Worm (Caenorhabditis elegans) whole organism, L2 larva: ENCODE measurements around the gene C52B9.8.
"Not testable (repeated sequence)": the region's sequence is repeated elsewhere in the genome, so short reads cannot be mapped to it uniquely, and the experiment has no call there.

Experiments
- C34F6.9 ChIP-seq: fragments of 150-350 bp; optimal IDR thresholded peaks from 2 replicates; lab custom pipeline; 2014; ENCODE audit warnings: missing biosample characterization, missing genetic modification characterization
- F13H6.1 ChIP-seq: sonication (generic microtip); optimal IDR thresholded peaks from 2 replicates; lab custom pipeline; 2016; ENCODE audit warnings: missing genetic modification characterization, missing compliant biosample characterization
- R02D3.7 ChIP-seq: fragments of 150-350 bp; optimal IDR thresholded peaks from 2 replicates; lab custom pipeline; 2014; ENCODE audit warnings: missing biosample characterization, missing genetic modification characterization
- Y55F3AM.14 ChIP-seq: fragments of 200-800 bp; sonication (Bioruptor generic); optimal IDR thresholded peaks from 2 replicates; lab custom pipeline; 2018; ENCODE audit warnings: mild to moderate bottlenecking, missing genetic modification characterization, missing compliant biosample characterization
- ZK546.5 ChIP-seq: sonication (generic microtip); optimal IDR thresholded peaks from 2 replicates; lab custom pipeline; 2017; ENCODE audit warnings: missing biosample characterization, missing genetic modification characterization
- ama-1 ChIP-seq: fragments of 150-350 bp; optimal IDR thresholded peaks from 2 replicates; lab custom pipeline; 2018; ENCODE audit warnings: inconsistent platforms
- blmp-1 ChIP-seq: sonication (generic microtip); optimal IDR thresholded peaks from 2 replicates; lab custom pipeline; 2017; ENCODE audit warnings: missing genetic modification characterization, mild to moderate bottlenecking, missing compliant biosample characterization, antibody characterized with exemption, moderate library complexity; ENCODE audit not compliant: insufficient read depth
- ceh-16 ChIP-seq: fragments of 150-350 bp; optimal IDR thresholded peaks from 2 replicates; lab custom pipeline; 2014; ENCODE audit warnings: missing biosample characterization, missing genetic modification characterization
- ceh-82 ChIP-seq: fragments of 150-350 bp; optimal IDR thresholded peaks from 2 replicates; lab custom pipeline; 2014; ENCODE audit warnings: missing biosample characterization, missing genetic modification characterization
- crh-2 ChIP-seq: sonication (generic microtip); optimal IDR thresholded peaks from 2 replicates; lab custom pipeline; 2017; ENCODE audit warnings: missing biosample characterization, missing genetic modification characterization
- dmd-4 ChIP-seq: sonication (generic microtip); optimal IDR thresholded peaks from 2 replicates; lab custom pipeline; 2017; ENCODE audit warnings: missing biosample characterization, missing genetic modification characterization
- elt-3 ChIP-seq: sonication (generic microtip); optimal IDR thresholded peaks from 2 replicates; lab custom pipeline; 2017; ENCODE audit warnings: missing biosample characterization, missing genetic modification characterization
- lin-11 ChIP-seq: fragments of 150-350 bp; sonication (generic microtip); optimal IDR thresholded peaks from 2 replicates; lab custom pipeline; 2014; ENCODE audit warnings: missing biosample characterization, missing genetic modification characterization, inconsistent platforms, mixed read lengths
- lin-13 ChIP-seq: fragments of 150-350 bp; optimal IDR thresholded peaks from 2 replicates; lab custom pipeline; 2014; ENCODE audit warnings: missing biosample characterization, missing genetic modification reagents, missing genetic modification characterization
- lin-39 ChIP-seq: fragments of 150-350 bp; optimal IDR thresholded peaks from 2 replicates; lab custom pipeline; 2014; ENCODE audit warnings: missing biosample characterization, missing genetic modification reagents, missing genetic modification characterization
- lsy-2 ChIP-seq, 2 experiments: fragments of 150-350 bp in 1 of 2; sonication (generic microtip) in 1 of 2; optimal IDR thresholded peaks; 2 replicates each; lab custom pipeline; 2014 to 2017; ENCODE audit warnings: missing biosample characterization in 2 of 2, missing genetic modification characterization in 2 of 2
- mab-5 ChIP-seq: fragments of 150-350 bp; optimal IDR thresholded peaks from 2 replicates; lab custom pipeline; 2014; ENCODE audit warnings: missing biosample characterization, missing genetic modification characterization
- mbf-1 ChIP-seq: sonication (generic microtip); optimal IDR thresholded peaks from 2 replicates; lab custom pipeline; 2017; ENCODE audit warnings: missing biosample characterization, missing genetic modification characterization
- nhr-12 ChIP-seq: fragments of 150-350 bp; optimal IDR thresholded peaks from 2 replicates; lab custom pipeline; 2014; ENCODE audit warnings: missing biosample characterization, missing genetic modification characterization
- nhr-129 ChIP-seq: fragments of 150-350 bp; optimal IDR thresholded peaks from 2 replicates; lab custom pipeline; 2014; ENCODE audit warnings: missing biosample characterization, missing genetic modification characterization
- nhr-21 ChIP-seq: fragments of 150-350 bp; optimal IDR thresholded peaks from 2 replicates; lab custom pipeline; 2014; ENCODE audit warnings: missing biosample characterization, missing genetic modification characterization
- nhr-23 ChIP-seq: fragments of 150-350 bp; optimal IDR thresholded peaks from 2 replicates; lab custom pipeline; 2014; ENCODE audit warnings: missing biosample characterization, missing genetic modification reagents, missing genetic modification characterization
- nhr-237 ChIP-seq: fragments of 150-350 bp; optimal IDR thresholded peaks from 2 replicates; lab custom pipeline; 2014; ENCODE audit warnings: missing biosample characterization, missing genetic modification characterization
- nhr-25 ChIP-seq: fragments of 150-350 bp; sonication (generic microtip); optimal IDR thresholded peaks from 3 replicates; lab custom pipeline; 2014; ENCODE audit warnings: missing biosample characterization, missing genetic modification characterization
- nhr-6 ChIP-seq: fragments of 150-350 bp; optimal IDR thresholded peaks from 2 replicates; lab custom pipeline; 2014; ENCODE audit warnings: missing biosample characterization, missing genetic modification characterization
- nhr-77 ChIP-seq: fragments of 150-350 bp; optimal IDR thresholded peaks from 2 replicates; lab custom pipeline; 2014; ENCODE audit warnings: missing biosample characterization, missing genetic modification characterization
- peb-1 ChIP-seq: fragments of 150-350 bp; optimal IDR thresholded peaks from 2 replicates; lab custom pipeline; 2014; ENCODE audit warnings: missing biosample characterization, missing genetic modification characterization
- sem-4 ChIP-seq: fragments of 150-350 bp; optimal IDR thresholded peaks from 2 replicates; lab custom pipeline; 2014; ENCODE audit warnings: missing biosample characterization, missing genetic modification reagents, missing genetic modification characterization
- skn-1 ChIP-seq: sonication (generic microtip); optimal IDR thresholded peaks from 2 replicates; lab custom pipeline; 2017; ENCODE audit warnings: missing biosample characterization, missing genetic modification characterization
- snpc-4 ChIP-seq: fragments of 150-350 bp; optimal IDR thresholded peaks from 2 replicates; lab custom pipeline; 2014; ENCODE audit warnings: missing biosample characterization, missing genetic modification characterization
- unc-39 ChIP-seq: fragments of 150-350 bp; optimal IDR thresholded peaks from 2 replicates; lab custom pipeline; 2014; ENCODE audit warnings: missing biosample characterization, missing genetic modification characterization
- unc-55 ChIP-seq: fragments of 150-350 bp; sonication (generic microtip); optimal IDR thresholded peaks from 3 replicates; lab custom pipeline; 2014; ENCODE audit warnings: missing biosample characterization, missing genetic modification reagents, missing genetic modification characterization
- zag-1 ChIP-seq: fragments of 150-350 bp; optimal IDR thresholded peaks from 2 replicates; lab custom pipeline; 2014; ENCODE audit warnings: missing biosample characterization, missing genetic modification characterization
- ztf-1 ChIP-seq: fragments of 200-800 bp; sonication (Bioruptor generic); conservative IDR thresholded peaks from 2 replicates; pipeline ENCODE4 v1.3.6; 2022; ENCODE audit warnings: missing genetic modification characterization, missing compliant biosample characterization
- ztf-4 ChIP-seq: fragments of 150-350 bp; optimal IDR thresholded peaks from 2 replicates; lab custom pipeline; 2014; ENCODE audit warnings: missing biosample characterization, missing genetic modification characterization

C52B9.8 gene

DNA sequence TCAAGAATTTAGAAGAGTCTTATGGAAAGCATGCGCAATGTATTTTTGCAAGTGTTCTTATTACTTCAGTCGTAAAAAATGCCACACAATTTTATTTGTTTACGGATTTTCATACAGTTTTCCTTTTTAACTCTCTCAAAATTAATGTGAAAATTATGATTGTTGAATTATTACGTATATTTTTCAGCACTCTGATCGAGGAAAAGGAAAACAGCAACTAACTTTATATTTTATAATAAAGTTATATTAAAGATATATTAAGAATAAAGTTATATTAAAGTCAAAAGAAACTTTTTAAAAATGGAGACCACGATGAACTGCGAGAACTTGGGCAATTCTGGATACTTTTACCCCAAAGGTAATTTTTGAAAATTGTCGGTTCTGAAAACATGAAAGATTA is 38.6 kb upstream of the C52B9.8 start, which contains the start of gene F14H12.2:
Gene F14H12.2, plus strand, starts transcription at position 301 of the 400 bp plus-strand sequence.
- no peak for TF ChIP-seq lin-39 (tag; lab: Kevin White, UChicago)
- TF ChIP-seq dmd-4 (tag; lab: Kevin White, UChicago) = no peak
- no peak for TF ChIP-seq nhr-129
- no peak for TF ChIP-seq nhr-25 (tag; lab: Kevin White, UChicago)
- TF ChIP-seq mbf-1 (tag; lab: Kevin White, UChicago) = no peak
- TF ChIP-seq nhr-21 (tag; lab: Kevin White, UChicago) = no peak
- TF ChIP-seq unc-55 (GFP tag; lab: Kevin White, UChicago) = no peak
- TF ChIP-seq zag-1 (tag; lab: Kevin White, UChicago) = no peak
- no peak for TF ChIP-seq ama-1 (lab: Kevin White, UChicago)
- TF ChIP-seq nhr-77 (tag; lab: Kevin White, UChicago) = no peak
- no peak for TF ChIP-seq snpc-4 (tag; lab: Kevin White, UChicago)
- TF ChIP-seq Y55F3AM.14 (GFP tag; lab: Kevin White, UChicago) = no peak
- TF ChIP-seq nhr-23 (tag; lab: Kevin White, UChicago) = no peak
- no peak for TF ChIP-seq ZK546.5 (tag; lab: Kevin White, UChicago)
- TF ChIP-seq ztf-4 (tag; lab: Kevin White, UChicago) = no peak
- TF ChIP-seq C34F6.9 = no peak
- no peak for TF ChIP-seq nhr-6 (tag; lab: Kevin White, UChicago)
- TF ChIP-seq lsy-2 (tag; optimal IDR thresholded peaks at IDR 0.05; lab: Kevin White, UChicago) = no peak
- no peak for TF ChIP-seq elt-3 (tag; lab: Kevin White, UChicago)
- TF ChIP-seq lin-13 (GFP tag; lab: Kevin White, UChicago) = no peak

DNA sequence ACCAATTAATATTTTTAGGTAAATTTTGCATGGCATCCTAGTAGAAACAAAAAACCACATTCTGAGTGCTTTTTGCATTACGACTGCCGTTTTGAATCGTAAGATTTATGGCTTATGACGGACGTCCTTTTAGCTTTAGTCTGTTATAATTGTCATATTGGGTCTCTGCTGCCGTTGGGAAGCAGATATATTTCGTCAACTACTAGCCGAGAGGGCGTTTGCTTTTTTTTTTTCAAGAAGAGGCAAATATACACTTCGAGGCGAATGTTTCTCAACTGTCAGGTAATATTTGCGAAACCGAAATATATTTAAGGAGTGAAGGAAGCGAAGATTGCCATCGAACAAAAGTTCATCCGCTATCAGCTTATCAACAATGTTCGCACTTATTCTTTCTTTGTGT is 32.3 kb upstream of the C52B9.8 start, which contains the start of gene F14H12.3:
Gene F14H12.3, plus strand, starts transcription at position 301 of the 400 bp plus-strand sequence.
- no peak for TF ChIP-seq mbf-1 (tag; lab: Kevin White, UChicago)
- TF ChIP-seq ceh-16 (tag; lab: Kevin White, UChicago) = no peak
- no peak for TF ChIP-seq Y55F3AM.14 (GFP tag; lab: Kevin White, UChicago)
- no peak for TF ChIP-seq crh-2 (tag; lab: Kevin White, UChicago)
- TF ChIP-seq skn-1 (tag; lab: Kevin White, UChicago) = no peak
- TF ChIP-seq ztf-1 = no peak
- no peak for TF ChIP-seq lin-13 (GFP tag; lab: Kevin White, UChicago)
- no peak for TF ChIP-seq zag-1 (tag; lab: Kevin White, UChicago)
- no peak for TF ChIP-seq unc-39 (tag; lab: Kevin White, UChicago)
- TF ChIP-seq R02D3.7 = no peak
- no peak for TF ChIP-seq sem-4 (tag; lab: Kevin White, UChicago)
- TF ChIP-seq peb-1 (tag; lab: Kevin White, UChicago) = no peak

DNA sequence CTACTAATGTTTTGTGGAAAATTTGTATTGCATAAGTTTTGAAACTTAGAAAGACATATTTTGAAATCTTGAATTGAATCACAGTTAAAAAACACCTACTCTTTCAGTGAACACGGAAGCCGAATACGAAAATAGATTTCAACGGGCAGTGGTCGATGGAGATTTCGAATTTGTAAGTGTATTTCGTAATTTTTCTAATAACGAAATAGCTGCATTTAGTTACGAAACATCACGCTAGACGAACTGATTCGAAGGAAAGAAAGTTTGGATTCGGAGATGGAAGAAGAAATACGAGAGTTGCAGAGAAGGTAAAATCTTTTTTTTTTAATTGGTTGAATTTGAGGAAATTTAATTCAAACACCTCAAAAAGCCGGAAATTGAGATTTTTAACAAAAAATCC is 31.2 kb upstream of the C52B9.8 start:
- TF ChIP-seq ceh-82 = no peak
- TF ChIP-seq nhr-21 (tag; lab: Kevin White, UChicago) = no peak
- TF ChIP-seq snpc-4 (tag; lab: Kevin White, UChicago) = no peak
- TF ChIP-seq blmp-1 = no peak
- no peak for TF ChIP-seq ztf-1
- no peak for TF ChIP-seq lin-11 (tag; lab: Kevin White, UChicago)
- TF ChIP-seq F13H6.1 (tag; lab: Kevin White, UChicago) = no peak
- no peak for TF ChIP-seq ZK546.5 (tag; lab: Kevin White, UChicago)
- no peak for TF ChIP-seq crh-2 (tag; lab: Kevin White, UChicago)
- no peak for TF ChIP-seq ztf-4 (tag; lab: Kevin White, UChicago)
- no peak for TF ChIP-seq mab-5 (tag; lab: Kevin White, UChicago)
- TF ChIP-seq lin-13 (GFP tag; lab: Kevin White, UChicago) = no peak
- no peak for TF ChIP-seq nhr-237
- TF ChIP-seq nhr-25 (tag; lab: Kevin White, UChicago) = no peak
- TF ChIP-seq C34F6.9 = no peak
- TF ChIP-seq R02D3.7 = no peak

DNA sequence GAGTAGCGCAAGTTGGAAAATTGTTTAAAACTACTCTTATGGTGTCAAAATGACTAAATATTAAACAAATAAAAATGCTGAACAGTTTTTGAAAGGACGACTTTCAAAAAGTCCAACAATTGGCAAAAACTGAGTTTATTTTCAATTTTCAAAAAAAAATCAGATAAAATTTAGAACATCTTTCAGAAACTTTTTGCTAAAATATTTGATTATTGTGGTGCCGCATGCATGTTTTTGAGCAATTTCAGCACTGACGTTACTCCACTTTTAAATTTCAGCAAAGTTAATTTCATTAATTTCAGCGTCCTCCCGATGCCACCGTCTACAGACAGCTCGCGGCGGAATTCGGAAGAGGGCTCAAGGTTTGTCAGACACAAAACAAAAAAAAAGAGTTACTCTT is 27.8 kb upstream of the C52B9.8 start, which contains the start of gene cst-1:
Gene cst-1, plus strand, starts transcription at position 301 of the 400 bp plus-strand sequence.
- not testable (repeated sequence) for TF ChIP-seq nhr-129; ceh-16 (tag; lab: Kevin White, UChicago); ceh-82

DNA sequence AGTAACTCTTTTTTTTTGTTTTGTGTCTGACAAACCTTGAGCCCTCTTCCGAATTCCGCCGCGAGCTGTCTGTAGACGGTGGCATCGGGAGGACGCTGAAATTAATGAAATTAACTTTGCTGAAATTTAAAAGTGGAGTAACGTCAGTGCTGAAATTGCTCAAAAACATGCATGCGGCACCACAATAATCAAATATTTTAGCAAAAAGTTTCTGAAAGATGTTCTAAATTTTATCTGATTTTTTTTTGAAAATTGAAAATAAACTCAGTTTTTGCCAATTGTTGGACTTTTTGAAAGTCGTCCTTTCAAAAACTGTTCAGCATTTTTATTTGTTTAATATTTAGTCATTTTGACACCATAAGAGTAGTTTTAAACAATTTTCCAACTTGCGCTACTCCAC is 24.4 kb upstream of the C52B9.8 start, which contains the start of gene cst-2:
Gene cst-2, minus strand, starts transcription at position 101 of the 400 bp plus-strand sequence.
- TF ChIP-seq ceh-82; nhr-12 (tag; lab: Kevin White, UChicago); elt-3 (tag; lab: Kevin White, UChicago): not testable (repeated sequence)
- TF ChIP-seq, all 48 proteins: peak for 0; not testable (repeated sequence) for 48
